Worm (Caenorhabditis elegans) whole organism, L4/young adult: ENCODE measurements around the gene ZK1240.1.

Experiments
- W03F9.2 ChIP-seq: fragments of 150-350 bp; optimal IDR thresholded peaks from 2 replicates; lab custom pipeline; 2014; ENCODE audit warnings: missing biosample characterization, missing genetic modification characterization
- dao-5 ChIP-seq: sonication (generic microtip); optimal IDR thresholded peaks from 2 replicates; lab custom pipeline; 2016; ENCODE audit warnings: missing genotype, missing genetic modification characterization, moderate library complexity, missing compliant biosample characterization
- him-1 ChIP-seq: sonication (generic microtip); optimal IDR thresholded peaks from 2 replicates; lab custom pipeline; 2016; ENCODE audit warnings: missing genotype, missing genetic modification reagents, missing genetic modification characterization, missing compliant biosample characterization

ZK1240.1 gene

ce11 chrII:2312747-2313146 is 16.4 kb upstream of the ZK1240.1 start, which contains the start of the genes trim-21 and B0281.1:
Gene trim-21 (minus strand): TSS chrII:2312847.
Gene B0281.1 (plus strand): TSS chrII:2313067.
- TF ChIP-seq him-1 (tag; lab: Kevin White, UChicago) (no peak), dao-5 (no peak)

- no peak for TF ChIP-seq him-1 (tag; lab: Kevin White, UChicago)
Measured at ce11 chrII:2317883-2318357, 11.3 kb upstream of the ZK1240.1 start, which contains the start of the genes ZK1240.5 and ZK1240.9. Gene ZK1240.5 (minus strand): TSS chrII:2317933. Gene ZK1240.9 (plus strand): TSS chrII:2318189.

ce11 chrII:2320097-2320496 is 9.1 kb upstream of the ZK1240.1 start, which contains the start of gene ZK1240.3:
Gene ZK1240.3 (plus strand): TSS chrII:2320334.
- TF ChIP-seq him-1 (tag; lab: Kevin White, UChicago) (no peak), W03F9.2 (tag; lab: Kevin White, UChicago) (no peak), dao-5 (no peak)

ce11 chrII:2322857-2323518 is 6.2 kb upstream of the ZK1240.1 start, which contains the start of the genes ZK1240.6 and ZK1240.2:
Gene ZK1240.6 (minus strand): TSS chrII:2322907.
Gene ZK1240.2 (plus strand): TSS chrII:2323376.
- TF ChIP-seq him-1 (tag; lab: Kevin White, UChicago) (no peak), dao-5 (no peak), W03F9.2 (tag; lab: Kevin White, UChicago) (no peak)

- TF ChIP-seq W03F9.2 (tag; lab: Kevin White, UChicago), result no peak
Measured at ce11 chrII:2324956-2325355, 4.2 kb upstream of the ZK1240.1 start, which contains the start of gene ZK1240.11. Gene ZK1240.11 (plus strand): TSS chrII:2325256.

- TF ChIP-seq dao-5 (no peak), him-1 (tag; lab: Kevin White, UChicago) (no peak)
Measured at ce11 chrII:2330462-2330861, 1.3 kb downstream of the ZK1240.1 start.

- TF ChIP-seq him-1 (tag; lab: Kevin White, UChicago), result no peak
- no peak for TF ChIP-seq W03F9.2 (tag; lab: Kevin White, UChicago)
- no peak for TF ChIP-seq dao-5
Measured at ce11 chrII:2332220-2332619, 3.0 kb downstream of the ZK1240.1 start, which contains the start of gene F43C11.8. Gene F43C11.8 (plus strand): TSS chrII:2332520.

ce11 chrII:2335572-2335971 is 6.4 kb downstream of the ZK1240.1 start, which contains the start of gene F43C11.7:
Gene F43C11.7 (plus strand): TSS chrII:2335897.
- no peak for TF ChIP-seq him-1 (tag; lab: Kevin White, UChicago)
- no peak for TF ChIP-seq W03F9.2 (tag; lab: Kevin White, UChicago)
- no peak for TF ChIP-seq dao-5

- no peak for TF ChIP-seq him-1 (tag; lab: Kevin White, UChicago)
- no peak for TF ChIP-seq W03F9.2 (tag; lab: Kevin White, UChicago)
- TF ChIP-seq dao-5, result no peak
Measured at ce11 chrII:2336177-2336576, 7.0 kb downstream of the ZK1240.1 start.

- TF ChIP-seq dao-5, result no peak
- no peak for TF ChIP-seq him-1 (tag; lab: Kevin White, UChicago)
- TF ChIP-seq W03F9.2 (tag; lab: Kevin White, UChicago), result no peak
Measured at ce11 chrII:2340974-2341373, 11.8 kb downstream of the ZK1240.1 start.

ce11 chrII:2341515-2341914 is 12.3 kb downstream of the ZK1240.1 start, which contains the start of gene enri-1:
Gene enri-1 (minus strand): TSS chrII:2341615.
- TF ChIP-seq dao-5 (no peak), W03F9.2 (tag; lab: Kevin White, UChicago) (no peak), him-1 (tag; lab: Kevin White, UChicago) (no peak)

ce11 chrII:2342004-2342479 is 12.8 kb downstream of the ZK1240.1 start, which contains the start of gene F43C11.6:
Gene F43C11.6 (plus strand): TSS chrII:2342429.
- TF ChIP-seq W03F9.2 (tag; lab: Kevin White, UChicago) (no peak), dao-5 (no peak), him-1 (tag; lab: Kevin White, UChicago) (no peak)

ce11 chrII:2346672-2347071 is 17.5 kb downstream of the ZK1240.1 start, which contains the start of gene F43C11.4:
Gene F43C11.4 (plus strand): TSS chrII:2346972.
- TF ChIP-seq W03F9.2 (tag; lab: Kevin White, UChicago) (no peak), him-1 (tag; lab: Kevin White, UChicago) (no peak), dao-5 (no peak)

- TF ChIP-seq him-1 (tag; lab: Kevin White, UChicago), result no peak
Measured at ce11 chrII:2352546-2352945, 23.4 kb downstream of the ZK1240.1 start, which contains the start of gene F43C11.10. Gene F43C11.10 (minus strand): TSS chrII:2352646.
